Fruit fly (Drosophila melanogaster): ENCODE results near the gene RpS19b.

Gene RpS19b

dm6 chr3R:23969449-23969848, 36.1 kb upstream of the RpS19b start (continued):
- TF ChIP-seq Dip3 (GFP tag; optimal IDR thresholded peaks at IDR 0.05) (no peak), eyg (GFP tag; optimal IDR thresholded peaks at IDR 0.05) (no peak), Bdp1 (GFP tag; optimal IDR thresholded peaks at IDR 0.05) (no peak), CG1529 (GFP tag; optimal IDR thresholded peaks at IDR 0.05) (no peak), Atf6 (GFP tag; IDR thresholded peaks at IDR 0.05) (peak; percentile 66), nom (GFP tag; optimal IDR thresholded peaks at IDR 0.05) (no peak), br (optimal IDR thresholded peaks at IDR 0.05) (no peak), CG6765 (GFP tag; optimal IDR thresholded peaks at IDR 0.05) (no peak), CG6272 (GFP tag; IDR thresholded peaks at IDR 0.05) (no peak), CG7745 (tag; optimal IDR thresholded peaks at IDR 0.05) (no peak), CG11560 (tag; IDR thresholded peaks at IDR 0.05) (no peak), D19A (tag; optimal IDR thresholded peaks at IDR 0.05) (peak; percentile 95), ken (GFP tag; IDR thresholded peaks at IDR 0.05) (peak; percentile 49; the same call in 1 of the 3 replicates), toy (GFP tag; IDR thresholded peaks at IDR 0.05) (no peak), ara (GFP tag; IDR thresholded peaks at IDR 0.05) (no peak), Atf3 (GFP tag; optimal IDR thresholded peaks at IDR 0.05) (no peak), Aef1 (GFP tag; IDR thresholded peaks at IDR 0.05) (peak; percentile 43; the same call in 2 of the 3 replicates), CG6791 (GFP tag; IDR thresholded peaks at IDR 0.05; ENCODE audit: partially characterized antibody) (no peak), trh (GFP tag; optimal IDR thresholded peaks at IDR 0.05) (no peak), CG34224 (GFP tag; IDR thresholded peaks at IDR 0.05; ENCODE audit: partially characterized antibody) (no peak), Vsx1 (GFP tag; optimal IDR thresholded peaks at IDR 0.05) (peak; percentile 29), HLH54F (GFP tag; optimal IDR thresholded peaks at IDR 0.05) (no peak), CG12391 (tag; optimal IDR thresholded peaks at IDR 0.05) (peak; percentile 50), CG11696 (GFP tag; IDR thresholded peaks at IDR 0.05) (no peak), CG3995 (GFP tag; optimal IDR thresholded peaks at IDR 0.05) (no peak), CG9609 (GFP tag; optimal IDR thresholded peaks at IDR 0.05) (no peak), Side (GFP tag; optimal IDR thresholded peaks at IDR 0.05) (no peak), CG33213 (GFP tag; optimal IDR thresholded peaks at IDR 0.05) (no peak), CG16779 (GFP tag; IDR thresholded peaks at IDR 0.05) (no peak), CkIIα-i1 (GFP tag; IDR thresholded peaks at IDR 0.05) (no peak), bsh (GFP tag; optimal IDR thresholded peaks at IDR 0.05) (peak in 1 of 2 experiments; percentile 53), Mad (GFP tag; optimal IDR thresholded peaks at IDR 0.05) (no peak), CG31388 (GFP tag; optimal IDR thresholded peaks at IDR 0.05) (no peak), Max (GFP tag; optimal IDR thresholded peaks at IDR 0.05) (no peak), CHES-1-like (GFP tag; optimal IDR thresholded peaks at IDR 0.05) (no peak), CrebB (tag; optimal IDR thresholded peaks at IDR 0.05) (no peak), Hey (tag; optimal IDR thresholded peaks at IDR 0.05) (no peak), CG10462 (GFP tag; optimal IDR thresholded peaks at IDR 0.05) (no peak), chif (GFP tag; optimal IDR thresholded peaks at IDR 0.05) (no peak), NK7.1 (GFP tag; optimal IDR thresholded peaks at IDR 0.05) (no peak), CG6175 (GFP tag; IDR thresholded peaks at IDR 0.05) (no peak), Optix (GFP tag; IDR thresholded peaks at IDR 0.05) (no peak), org-1 (GFP tag; optimal IDR thresholded peaks at IDR 0.05) (peak; percentile 20), Fer1 (GFP tag; optimal IDR thresholded peaks at IDR 0.05) (peak; percentile 63), CG4404 (GFP tag; IDR thresholded peaks at IDR 0.05) (no peak), klu (GFP tag; IDR thresholded peaks at IDR 0.05) (peak; percentile 49; the same call in 1 of the 2 replicates), crp (GFP tag; optimal IDR thresholded peaks at IDR 0.05) (no peak), gsb-n (tag; optimal IDR thresholded peaks at IDR 0.05) (peak; percentile 34), CG10979 (tag; optimal IDR thresholded peaks at IDR 0.05) (peak; percentile 49), CG7271 (tag; optimal IDR thresholded peaks at IDR 0.05) (no peak), Antp (GFP tag; optimal IDR thresholded peaks at IDR 0.05) (no peak), CG10654 (GFP tag; optimal IDR thresholded peaks at IDR 0.05) (no peak), CG6689 (GFP tag; IDR thresholded peaks at IDR 0.05) (peak; percentile 52)
